Worm (Caenorhabditis elegans) whole organism, L3 larva: ENCODE data around the gene gnrr-2.

Experiments
- aly-2 ChIP-seq: fragments of 150-350 bp; optimal IDR thresholded peaks from 2 replicates; lab custom pipeline; 2014; ENCODE audit warnings: missing biosample characterization, missing genetic modification characterization
- ceh-82 ChIP-seq: fragments of 150-350 bp; optimal IDR thresholded peaks from 2 replicates; lab custom pipeline; 2014; ENCODE audit warnings: missing biosample characterization, missing genetic modification characterization
- elt-2 ChIP-seq: sonication (generic microtip); optimal IDR thresholded peaks from 2 replicates; lab custom pipeline; 2016; ENCODE audit warnings: missing genetic modification reagents, mild to moderate bottlenecking, missing genetic modification characterization, missing compliant biosample characterization
- elt-3 ChIP-seq, 3 experiments: fragments of 150-350 bp in 1 of 3; sonication (generic microtip) in 2 of 3; optimal IDR thresholded peaks; 2 replicates in 2 of 3; 4 replicates in 1 of 3; lab custom pipeline; 2014 to 2017; ENCODE audit warnings: missing biosample characterization in 3 of 3, missing genetic modification characterization in 3 of 3
- nfya-1 ChIP-seq: sonication (generic microtip); optimal IDR thresholded peaks from 2 replicates; lab custom pipeline; 2017; ENCODE audit warnings: missing genetic modification characterization, mild to moderate bottlenecking, missing compliant biosample characterization, antibody characterized with exemption, moderate library complexity; ENCODE audit not compliant: insufficient read depth
- nhr-77 ChIP-seq: fragments of 150-350 bp; optimal IDR thresholded peaks from 2 replicates; lab custom pipeline; 2014; ENCODE audit warnings: missing biosample characterization, missing genetic modification characterization
- pha-4 ChIP-seq: fragments of 150-350 bp; optimal IDR thresholded peaks from 2 replicates; lab custom pipeline; 2014; ENCODE audit warnings: missing biosample characterization, missing genetic modification reagents, missing genetic modification characterization
- sea-2 ChIP-seq: fragments of 150-350 bp; sonication (generic microtip); optimal IDR thresholded peaks from 4 replicates; lab custom pipeline; 2014; ENCODE audit warnings: missing biosample characterization, missing genetic modification reagents, missing genetic modification characterization
- unc-62 ChIP-seq: fragments of 150-350 bp; sonication (generic microtip); optimal IDR thresholded peaks from 4 replicates; lab custom pipeline; 2014; ENCODE audit warnings: missing biosample characterization, missing genetic modification reagents, missing genetic modification characterization
- zag-1 ChIP-seq: fragments of 150-350 bp; optimal IDR thresholded peaks from 2 replicates; lab custom pipeline; 2014; ENCODE audit warnings: missing biosample characterization, missing genetic modification characterization

DNA sequence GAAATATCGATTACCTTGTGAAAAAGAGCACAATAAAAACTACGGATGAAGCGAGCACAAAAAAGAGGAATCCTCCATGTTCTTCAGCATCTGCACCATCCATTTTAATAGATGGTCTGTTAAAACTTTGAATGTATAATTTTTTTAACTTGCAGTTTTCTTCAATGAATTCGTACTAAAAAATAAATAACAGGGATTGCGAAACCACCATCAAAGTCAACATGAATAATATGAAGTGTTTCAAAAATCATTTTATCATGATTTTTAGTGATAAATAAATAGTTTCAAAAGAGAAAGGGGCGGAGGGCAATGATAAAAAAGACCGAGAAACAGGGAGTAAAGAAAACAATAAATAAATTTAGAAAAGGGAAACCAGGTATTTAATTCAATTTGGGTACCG is 12.5 kb downstream of the gnrr-2 start, which contains the start of gene dhs-22:
- no peak for TF ChIP-seq ceh-82 (tag; lab: Kevin White, UChicago)
- TF ChIP-seq nfya-1 (tag; lab: Kevin White, UChicago), result no peak
- peak; percentile 36 for TF ChIP-seq elt-2 (tag; lab: Kevin White, UChicago)
- no peak for TF ChIP-seq sea-2 (GFP tag; lab: Kevin White, UChicago)
- no peak for TF ChIP-seq elt-3 (tag; optimal IDR thresholded peaks at IDR 0.05; lab: Kevin White, UChicago)
- no peak for TF ChIP-seq zag-1 (tag; lab: Kevin White, UChicago)
- TF ChIP-seq aly-2, result no peak
- TF ChIP-seq unc-62 (GFP tag; lab: Kevin White, UChicago), result no peak
- TF ChIP-seq pha-4 (tag; lab: Kevin White, UChicago), result peak; percentile 10
- TF ChIP-seq nhr-77, result no peak
